Fruit fly (Drosophila melanogaster): Measurements from ENCODE around the gene GatA.
A peak's percentile ranks its signal among the peaks of the same experiment; 100 is the strongest.

DNA sequence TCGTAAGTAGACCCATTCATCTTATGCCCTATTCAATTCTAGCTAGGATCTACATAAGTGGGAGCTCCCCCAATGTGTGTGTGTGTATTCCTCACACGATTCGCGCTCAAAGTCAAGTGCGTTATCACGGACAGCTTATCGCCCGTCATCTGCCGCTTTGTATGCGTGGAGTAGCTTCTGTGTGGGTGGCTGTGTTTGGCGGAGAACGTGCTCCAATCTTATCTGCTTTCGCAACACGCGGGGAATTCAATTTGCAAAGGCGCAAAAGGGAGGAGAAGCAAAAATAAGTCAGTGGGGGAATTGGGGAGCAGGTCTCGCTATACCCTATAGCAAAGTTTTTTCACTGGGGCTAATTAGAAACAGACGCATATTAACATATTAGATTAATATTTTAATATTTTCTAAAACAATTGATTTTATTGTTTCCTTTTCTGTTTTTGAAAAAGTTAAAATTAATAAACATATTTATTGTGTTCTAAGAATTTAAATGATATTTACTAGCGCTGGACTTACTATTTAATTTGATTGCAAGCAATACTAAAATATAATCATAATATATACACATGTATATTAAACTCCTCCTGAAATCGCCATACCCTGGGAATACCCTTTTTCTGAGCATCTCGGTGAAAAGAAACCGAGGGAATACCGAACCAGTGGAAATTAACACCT lies 43.4 kb downstream of the GatA start:
- TF ChIP-seq pan (optimal IDR thresholded peaks at IDR 0.05) (peak; percentile 59), CG8478 (optimal IDR thresholded peaks at IDR 0.05) (no peak), Dll (optimal IDR thresholded peaks at IDR 0.05) (no peak)
